In the genomic region with DNA sequence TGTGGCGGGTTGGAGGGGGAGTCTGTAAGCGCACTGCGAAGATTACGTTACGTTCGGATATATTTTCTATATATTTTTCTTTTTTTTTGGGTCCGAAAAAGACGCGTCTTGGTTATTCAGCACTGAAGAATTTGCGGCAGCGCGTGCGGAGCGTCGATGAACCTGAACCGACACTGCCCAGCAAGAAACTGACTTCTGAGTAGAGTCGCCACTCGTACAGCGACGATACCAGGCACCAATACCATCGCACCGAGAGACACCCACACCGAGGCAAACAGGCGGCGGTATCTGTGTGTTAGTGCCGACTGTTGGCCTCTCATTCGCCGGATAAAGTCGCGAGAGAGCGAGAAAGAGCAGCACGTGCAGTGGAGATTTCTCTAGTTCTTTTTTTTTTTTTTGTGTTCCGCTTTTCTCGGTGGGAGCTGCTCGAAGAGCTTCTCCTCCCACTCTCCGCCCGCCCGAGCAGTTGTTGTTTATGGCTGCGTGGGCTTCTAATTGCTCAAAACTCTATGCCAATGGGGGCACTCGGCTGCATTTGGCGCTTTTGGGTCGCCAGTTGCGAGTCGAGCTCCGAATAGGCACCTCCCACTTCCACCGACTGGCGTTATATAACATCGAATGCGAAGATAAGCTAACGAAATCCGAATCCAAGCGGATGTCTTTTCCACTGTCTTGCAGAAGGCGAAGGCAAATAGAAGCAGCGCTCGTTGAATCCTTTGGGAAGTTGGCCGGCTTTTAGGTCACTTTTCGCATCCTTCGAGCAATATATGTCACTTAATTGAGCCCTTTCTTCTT, we compare ENCODE assay signal across 6 fruit fly cellular contexts.
A peak's percentile ranks its signal among the peaks of the same experiment; 100 is the strongest.
TF ChIP-seq lines count a peak whose summit lies in the region.

TSS of gene klu (minus strand) at position 189 of the 795 bp plus-strand sequence.

- TF ChIP-seq CTCF in whole organism, embryonic (GFP tag; optimal IDR thresholded peaks at IDR 0.05; lab: Kevin White, UChicago): no peak

TF ChIP-seq in whole organism, 6 proteins besides CTCF, POLR2A, EP300 and RAD21:
- TF ChIP-seq pan (optimal IDR thresholded peaks at IDR 0.05; lab: Kevin White, UChicago): no peak
- TF ChIP-seq CG8478 (optimal IDR thresholded peaks at IDR 0.05; lab: Kevin White, UChicago): peak; percentile 26
- no peak for TF ChIP-seq usp (GFP tag; optimal IDR thresholded peaks at IDR 0.05; lab: Kevin White, UChicago)
- peak; percentile 55 for TF ChIP-seq Dll (optimal IDR thresholded peaks at IDR 0.05; lab: Kevin White, UChicago)
- no peak for TF ChIP-seq EcR (GFP tag; optimal IDR thresholded peaks at IDR 0.05; lab: Kevin White, UChicago)

TF ChIP-seq in whole organism, adult, 20 proteins besides CTCF, POLR2A, EP300 and RAD21 (continues in another document):
- TF ChIP-seq cnc (optimal IDR thresholded peaks at IDR 0.05; lab: Kevin White, UChicago) (no peak), Clk (GFP tag; optimal IDR thresholded peaks at IDR 0.05; lab: Kevin White, UChicago) (no peak), CG11617 (GFP tag; optimal IDR thresholded peaks at IDR 0.05; lab: Kevin White, UChicago) (no peak), CG7045 (GFP tag; optimal IDR thresholded peaks at IDR 0.05; lab: Kevin White, UChicago) (peak; percentile 49), cic (GFP tag; optimal IDR thresholded peaks at IDR 0.05; lab: Kevin White, UChicago) (peak; percentile 75), kay (GFP tag; lab: Kevin White, UChicago; ENCODE audit: borderline replicate concordance) (no peak), CG33017 (tag; optimal IDR thresholded peaks at IDR 0.05; lab: Kevin White, UChicago) (peak; percentile 22), ovo (GFP tag; optimal IDR thresholded peaks at IDR 0.05; lab: Kevin White, UChicago) (no peak), CG7101 (tag; optimal IDR thresholded peaks at IDR 0.05; lab: Kevin White, UChicago) (no peak), tj (GFP tag; optimal IDR thresholded peaks at IDR 0.05; lab: Kevin White, UChicago) (peak; percentile 52), CG1620 (GFP tag; optimal IDR thresholded peaks at IDR 0.05; lab: Kevin White, UChicago) (no peak), toe (GFP tag; optimal IDR thresholded peaks at IDR 0.05; lab: Kevin White, UChicago) (no peak), CG14711 (tag; optimal IDR thresholded peaks at IDR 0.05; lab: Kevin White, UChicago) (no peak), Hr96 (GFP tag; optimal IDR thresholded peaks at IDR 0.05; lab: Kevin White, UChicago) (no peak), CG12768 (GFP tag; optimal IDR thresholded peaks at IDR 0.05; lab: Kevin White, UChicago) (peak; percentile 28), CG5204 (GFP tag; optimal IDR thresholded peaks at IDR 0.05; lab: Kevin White, UChicago) (no peak)

TF ChIP-seq in whole organism, embryonic, 481 proteins besides CTCF, POLR2A, EP300 and RAD21 (continues in another document):
- TF ChIP-seq CG13287 (GFP tag; IDR thresholded peaks at IDR 0.05; lab: Robert Waterston, UW; ENCODE audit: partially characterized antibody) (peak; percentile 23; the same call in 1 of the 2 replicates), Vsx1 (GFP tag; optimal IDR thresholded peaks at IDR 0.05; lab: Kevin White, UChicago) (no peak), lilli (GFP tag; optimal IDR thresholded peaks at IDR 0.05; lab: Kevin White, UChicago) (peak; percentile 1), kni (GFP tag; optimal IDR thresholded peaks at IDR 0.05; lab: Kevin White, UChicago) (peak; percentile 53), insv (GFP tag; optimal IDR thresholded peaks at IDR 0.05; lab: Kevin White, UChicago) (no peak), CG13424 (tag; optimal IDR thresholded peaks at IDR 0.05; lab: Kevin White, UChicago) (no peak), CG3407 (GFP tag; optimal IDR thresholded peaks at IDR 0.05; lab: Kevin White, UChicago) (no peak), CG5245 (GFP tag; optimal IDR thresholded peaks at IDR 0.05; lab: Kevin White, UChicago) (no peak), Usf (GFP tag; optimal IDR thresholded peaks at IDR 0.05; lab: Kevin White, UChicago) (no peak), CG30431 (GFP tag; optimal IDR thresholded peaks at IDR 0.05; lab: Kevin White, UChicago) (no peak), caup (GFP tag; optimal IDR thresholded peaks at IDR 0.05; lab: Kevin White, UChicago; ENCODE audit: severe bottlenecking) (no peak), Side (GFP tag; optimal IDR thresholded peaks at IDR 0.05; lab: Kevin White, UChicago) (no peak), E2f1 (GFP tag; IDR thresholded peaks at IDR 0.05; lab: Robert Waterston, UW) (no peak), Meics (GFP tag; optimal IDR thresholded peaks at IDR 0.05; lab: Kevin White, UChicago) (no peak), Aef1 (GFP tag; IDR thresholded peaks at IDR 0.05; lab: Robert Waterston, UW) (0 out of 3 replicates have a peak, but pooled peaks have one; percentile 8)

TF ChIP-seq in whole organism, prepupa, 60 proteins besides CTCF, POLR2A, EP300 and RAD21 (continues in another document):
- TF ChIP-seq CG10631 (GFP tag; optimal IDR thresholded peaks at IDR 0.05; lab: Kevin White, UChicago) (peak; percentile 6), vri (GFP tag; optimal IDR thresholded peaks at IDR 0.05; lab: Kevin White, UChicago) (peak; percentile 40), CG32006 (GFP tag; optimal IDR thresholded peaks at IDR 0.05; lab: Kevin White, UChicago) (peak; percentile 61), achi (GFP tag; optimal IDR thresholded peaks at IDR 0.05; lab: Kevin White, UChicago) (peak; percentile 20), CG11902 (GFP tag; optimal IDR thresholded peaks at IDR 0.05; lab: Kevin White, UChicago) (no peak), svp (GFP tag; lab: Kevin White, UChicago) (peak; percentile 93), lz (GFP tag; optimal IDR thresholded peaks at IDR 0.05; lab: Kevin White, UChicago) (peak; percentile 24), CG16779 (tag; optimal IDR thresholded peaks at IDR 0.05; lab: Kevin White, UChicago) (peak; percentile 25), Sox14 (GFP tag; optimal IDR thresholded peaks at IDR 0.05; lab: Kevin White, UChicago) (peak; percentile 51), CG10669 (GFP tag; optimal IDR thresholded peaks at IDR 0.05; lab: Kevin White, UChicago) (peak; percentile 35), Ets21C (GFP tag; optimal IDR thresholded peaks at IDR 0.05; lab: Kevin White, UChicago) (no peak), Hr4 (GFP tag; optimal IDR thresholded peaks at IDR 0.05; lab: Kevin White, UChicago) (no peak), net (GFP tag; optimal IDR thresholded peaks at IDR 0.05; lab: Kevin White, UChicago) (peak; percentile 62), Blimp-1 (GFP tag; optimal IDR thresholded peaks at IDR 0.05; lab: Kevin White, UChicago) (no peak), CG15336 (GFP tag; IDR thresholded peaks at IDR 0.05; lab: Robert Waterston, UW) (peak; percentile 71), eg (GFP tag; IDR thresholded peaks at IDR 0.05; lab: Robert Waterston, UW) (peak; percentile 90), Hr39 (GFP tag; optimal IDR thresholded peaks at IDR 0.05; lab: Kevin White, UChicago) (no peak)

TF ChIP-seq in whole organism, pupa, 21 proteins besides CTCF, POLR2A, EP300 and RAD21 (continues in another document):
- no peak for TF ChIP-seq CG10348 (GFP tag; IDR thresholded peaks at IDR 0.05; lab: Robert Waterston, UW)
- peak; percentile 80 for TF ChIP-seq CG12605 (GFP tag; IDR thresholded peaks at IDR 0.05; lab: Robert Waterston, UW)
- TF ChIP-seq gl (tag; optimal IDR thresholded peaks at IDR 0.05; lab: Kevin White, UChicago): peak; percentile 65
- TF ChIP-seq CG9948 (tag; optimal IDR thresholded peaks at IDR 0.05; lab: Kevin White, UChicago): peak; percentile 17
- peak; percentile 87 for TF ChIP-seq fd96Ca (GFP tag; IDR thresholded peaks at IDR 0.05; lab: Robert Waterston, UW)
- peak; percentile 80 for TF ChIP-seq CG32121 (GFP tag; IDR thresholded peaks at IDR 0.05; lab: Robert Waterston, UW)
- TF ChIP-seq Pif1B (GFP tag; optimal IDR thresholded peaks at IDR 0.05; lab: Kevin White, UChicago): peak; percentile 26
- TF ChIP-seq Pif1A (GFP tag; optimal IDR thresholded peaks at IDR 0.05; lab: Kevin White, UChicago): peak; percentile 43
- TF ChIP-seq Snoo (tag; optimal IDR thresholded peaks at IDR 0.05; lab: Kevin White, UChicago): peak; percentile 30
- peak; percentile 34 for TF ChIP-seq EcR (GFP tag; optimal IDR thresholded peaks at IDR 0.05; lab: Kevin White, UChicago)
- TF ChIP-seq CG13204 (GFP tag; optimal IDR thresholded peaks at IDR 0.05; lab: Kevin White, UChicago): peak; percentile 65
- peak; percentile 27 for TF ChIP-seq CG17806 (tag; optimal IDR thresholded peaks at IDR 0.05; lab: Kevin White, UChicago)
- no peak for TF ChIP-seq D1 (tag; optimal IDR thresholded peaks at IDR 0.05; lab: Kevin White, UChicago)
- TF ChIP-seq CG14655 (GFP tag; optimal IDR thresholded peaks at IDR 0.05; lab: Kevin White, UChicago): peak; percentile 63
- peak; percentile 28; the same call in 1 of the 2 replicates for TF ChIP-seq rn (GFP tag; IDR thresholded peaks at IDR 0.05; lab: Robert Waterston, UW)
- TF ChIP-seq CG4496 (GFP tag; IDR thresholded peaks at IDR 0.05; lab: Robert Waterston, UW): peak; percentile 90
- peak; percentile 40 for TF ChIP-seq CG8159 (tag; optimal IDR thresholded peaks at IDR 0.05; lab: Kevin White, UChicago)

TF ChIP-seq in whole organism, wandering third instar larva, 38 proteins besides CTCF, POLR2A, EP300 and RAD21:
- TF ChIP-seq h (GFP tag; optimal IDR thresholded peaks at IDR 0.05; lab: Kevin White, UChicago) (peak; percentile 41), fru (GFP tag; optimal IDR thresholded peaks at IDR 0.05; lab: Kevin White, UChicago) (no peak), Mio (GFP tag; optimal IDR thresholded peaks at IDR 0.05; lab: Kevin White, UChicago) (no peak), Jra (GFP tag; optimal IDR thresholded peaks at IDR 0.05; lab: Kevin White, UChicago) (peak; percentile 38), Sp1 (GFP tag; optimal IDR thresholded peaks at IDR 0.05; lab: Kevin White, UChicago) (peak; percentile 29), N (GFP tag; optimal IDR thresholded peaks at IDR 0.05; lab: Kevin White, UChicago) (peak; percentile 94), Hr83 (GFP tag; optimal IDR thresholded peaks at IDR 0.05; lab: Kevin White, UChicago; ENCODE audit: poor library complexity, severe bottlenecking) (peak; percentile 59), Hnf4 (GFP tag; optimal IDR thresholded peaks at IDR 0.05; lab: Kevin White, UChicago) (peak; percentile 31), sv (GFP tag; optimal IDR thresholded peaks at IDR 0.05; lab: Kevin White, UChicago) (no peak), dl (GFP tag; optimal IDR thresholded peaks at IDR 0.05; lab: Kevin White, UChicago; ENCODE audit: insufficient read depth in 1 of 2, partially characterized antibody in 2 of 2) (peak in 1 of 2 experiments; percentile 52), CrebA (GFP tag; optimal IDR thresholded peaks at IDR 0.05; lab: Kevin White, UChicago; ENCODE audit: borderline replicate concordance) (no peak), jim (GFP tag; optimal IDR thresholded peaks at IDR 0.05; lab: Kevin White, UChicago) (peak; percentile 68), Dif (GFP tag; optimal IDR thresholded peaks at IDR 0.05; lab: Kevin White, UChicago; ENCODE audit: partially characterized antibody) (peak; percentile 34), Abd-B (GFP tag; optimal IDR thresholded peaks at IDR 0.05; lab: Kevin White, UChicago) (peak; percentile 26)
